Worm (Caenorhabditis elegans) whole organism, midembryonic: ENCODE data around the gene Y54F10AR.1.

Source experiments
- T22C8.4 ChIP-seq: fragments of 200-800 bp; sonication (Bioruptor generic); IDR thresholded peaks from 2 replicates; pipeline ENCODE4 v1.3.6; 2022; ENCODE audit warnings: missing genetic modification characterization, missing compliant biosample characterization
- cog-1 ChIP-seq: sonication (generic microtip); optimal IDR thresholded peaks from 2 replicates; lab custom pipeline; 2016; ENCODE audit warnings: missing genetic modification characterization, missing compliant biosample characterization
- flt-1 ChIP-seq: fragments of 200-800 bp; sonication (Bioruptor generic); IDR thresholded peaks from 2 replicates; pipeline ENCODE4 v1.3.6; 2022; ENCODE audit warnings: missing genetic modification characterization, missing compliant biosample characterization
- klf-2 ChIP-seq: fragments of 200-800 bp; sonication (Bioruptor generic); conservative IDR thresholded peaks from 2 replicates; pipeline ENCODE4 v1.3.6; 2022; ENCODE audit warnings: missing genetic modification reagents, missing genetic modification characterization, missing compliant biosample characterization
- med-1 ChIP-seq: sonication (generic microtip); optimal IDR thresholded peaks from 2 replicates; lab custom pipeline; 2017; ENCODE audit warnings: missing genetic modification characterization, mild to moderate bottlenecking, missing compliant biosample characterization, antibody characterized with exemption, missing genetic modification reagents; ENCODE audit not compliant: insufficient read depth
- ref-1 ChIP-seq: fragments of 200-800 bp; sonication (Bioruptor generic); conservative IDR thresholded peaks from 2 replicates; pipeline ENCODE4 v1.3.6; 2022; ENCODE audit warnings: missing genetic modification reagents, missing genetic modification characterization, missing compliant biosample characterization
- tab-1 ChIP-seq: fragments of 200-800 bp; sonication (Bioruptor generic); IDR thresholded peaks from 2 replicates; pipeline ENCODE4 v1.3.6; 2022; ENCODE audit warnings: missing genetic modification characterization, missing compliant biosample characterization
- ztf-23 ChIP-seq: fragments of 200-800 bp; sonication (Bioruptor generic); IDR thresholded peaks from 2 replicates; pipeline ENCODE4 v1.3.6; 2022; ENCODE audit warnings: missing genetic modification reagents, missing genetic modification characterization, missing compliant biosample characterization
- ztf-29 ChIP-seq: fragments of 200-800 bp; sonication (Bioruptor generic); IDR thresholded peaks from 2 replicates; pipeline ENCODE4 v1.3.6; 2022; ENCODE audit warnings: missing genetic modification reagents, missing genetic modification characterization, missing compliant biosample characterization

Gene Y54F10AR.1

ce11 chrIII:2540520-2540919 lies 35.0 kb downstream of the Y54F10AR.1 start:
- TF ChIP-seq med-1 (no peak), ztf-29 (GFP tag; lab: Robert Waterston, UW) (no peak), klf-2 (GFP tag; lab: Robert Waterston, UW) (no peak), ref-1 (no peak), ztf-23 (GFP tag; lab: Robert Waterston, UW) (no peak), T22C8.4 (GFP tag; lab: Robert Waterston, UW) (no peak), cog-1 (no peak)

- TF ChIP-seq flt-1 (GFP tag; lab: Robert Waterston, UW) (peak; percentile 67; the same call in 1 of the 2 replicates), ref-1 (no peak), med-1 (no peak), T22C8.4 (GFP tag; lab: Robert Waterston, UW) (0 out of 2 replicates have a peak, but pooled peaks have one; percentile 24), ztf-29 (GFP tag; lab: Robert Waterston, UW) (no peak), ztf-23 (GFP tag; lab: Robert Waterston, UW) (0 out of 2 replicates have a peak, but pooled peaks have one; percentile 49), cog-1 (no peak), tab-1 (no peak), klf-2 (GFP tag; lab: Robert Waterston, UW) (no peak)
These were observed 40.4 kb downstream of the Y54F10AR.1 start for ce11 chrIII:2535122-2535521.

ce11 chrIII:2532716-2533115 lies 42.8 kb downstream of the Y54F10AR.1 start:
- peak; percentile 20 for TF ChIP-seq cog-1
- TF ChIP-seq T22C8.4 (GFP tag; lab: Robert Waterston, UW) = no peak
- TF ChIP-seq med-1 = no peak
- no peak for TF ChIP-seq tab-1
- no peak for TF ChIP-seq ztf-23 (GFP tag; lab: Robert Waterston, UW)
- TF ChIP-seq ref-1 = no peak
- no peak for TF ChIP-seq klf-2 (GFP tag; lab: Robert Waterston, UW)

ce11 chrIII:2530313-2530712 lies 45.2 kb downstream of the Y54F10AR.1 start, which contains the start of gene cone-1:
cone-1 (plus strand) TSS chrIII:2530613.
- TF ChIP-seq ztf-23 (GFP tag; lab: Robert Waterston, UW) = no peak
- TF ChIP-seq ztf-29 (GFP tag; lab: Robert Waterston, UW) = no peak
- TF ChIP-seq T22C8.4 (GFP tag; lab: Robert Waterston, UW) = no peak
- no peak for TF ChIP-seq ref-1
- TF ChIP-seq tab-1 = no peak
- TF ChIP-seq klf-2 (GFP tag; lab: Robert Waterston, UW) = no peak
- TF ChIP-seq med-1 = no peak
- no peak for TF ChIP-seq flt-1 (GFP tag; lab: Robert Waterston, UW)
- TF ChIP-seq cog-1 = no peak

- TF ChIP-seq T22C8.4 (GFP tag; lab: Robert Waterston, UW) = 0 out of 2 replicates have a peak, but pooled peaks have one; percentile 10
- peak; percentile 19 for TF ChIP-seq cog-1
- no peak for TF ChIP-seq flt-1 (GFP tag; lab: Robert Waterston, UW)
- no peak for TF ChIP-seq tab-1
These were observed 46.8 kb downstream of the Y54F10AR.1 start, which contains the start of the genes Y54F10AM.15, rbc-2 and ndua-8 for ce11 chrIII:2528621-2529113. Y54F10AM.15 (minus strand) TSS chrIII:2528679. rbc-2 (minus strand) TSS chrIII:2528689. ndua-8 (plus strand) TSS chrIII:2529063.
